Fruit fly (Drosophila melanogaster): ENCODE data around the gene Rev1.

Rev1 gene

DNA sequence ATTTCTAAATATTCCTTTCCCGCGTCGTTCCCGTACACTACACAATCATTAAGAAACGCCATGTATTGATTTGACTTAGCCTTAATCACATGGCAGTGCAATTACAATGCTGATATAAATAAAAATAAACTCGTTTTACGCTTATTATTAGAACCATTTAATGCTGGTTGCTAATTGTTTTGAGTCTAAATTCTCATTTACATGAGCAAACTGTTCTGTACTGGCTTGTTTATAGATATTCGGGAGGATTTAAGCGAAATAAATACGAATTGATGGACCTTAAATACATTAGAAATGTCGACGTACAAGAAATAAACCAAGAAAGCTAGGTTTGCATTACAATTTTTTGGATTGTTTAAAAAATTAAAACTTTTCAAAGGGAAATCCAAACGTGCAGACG is 26.8 kb upstream of the Rev1 start (continued):
- no peak for TF ChIP-seq ind (GFP tag; optimal IDR thresholded peaks at IDR 0.05)
- TF ChIP-seq CG31224 (GFP tag; IDR thresholded peaks at IDR 0.05), result no peak
- no peak for TF ChIP-seq Jarid2 (GFP tag; optimal IDR thresholded peaks at IDR 0.05)
- peak; percentile 43; the same call in 1 of the 3 replicates for TF ChIP-seq CG17361 (GFP tag; IDR thresholded peaks at IDR 0.05)
- TF ChIP-seq GATAe (GFP tag; conservative IDR thresholded peaks at IDR 0.05), result no peak
- TF ChIP-seq Xrp1 (GFP tag; IDR thresholded peaks at IDR 0.05), result no peak
- TF ChIP-seq schlank (tag; optimal IDR thresholded peaks at IDR 0.05), result no peak
- TF ChIP-seq CG9437 (GFP tag; optimal IDR thresholded peaks at IDR 0.05), result peak; percentile 66
- no peak for TF ChIP-seq CG11093 (GFP tag; IDR thresholded peaks at IDR 0.05)
- TF ChIP-seq ato (GFP tag; IDR thresholded peaks at IDR 0.05; ENCODE audit: partially characterized antibody), result no peak

DNA sequence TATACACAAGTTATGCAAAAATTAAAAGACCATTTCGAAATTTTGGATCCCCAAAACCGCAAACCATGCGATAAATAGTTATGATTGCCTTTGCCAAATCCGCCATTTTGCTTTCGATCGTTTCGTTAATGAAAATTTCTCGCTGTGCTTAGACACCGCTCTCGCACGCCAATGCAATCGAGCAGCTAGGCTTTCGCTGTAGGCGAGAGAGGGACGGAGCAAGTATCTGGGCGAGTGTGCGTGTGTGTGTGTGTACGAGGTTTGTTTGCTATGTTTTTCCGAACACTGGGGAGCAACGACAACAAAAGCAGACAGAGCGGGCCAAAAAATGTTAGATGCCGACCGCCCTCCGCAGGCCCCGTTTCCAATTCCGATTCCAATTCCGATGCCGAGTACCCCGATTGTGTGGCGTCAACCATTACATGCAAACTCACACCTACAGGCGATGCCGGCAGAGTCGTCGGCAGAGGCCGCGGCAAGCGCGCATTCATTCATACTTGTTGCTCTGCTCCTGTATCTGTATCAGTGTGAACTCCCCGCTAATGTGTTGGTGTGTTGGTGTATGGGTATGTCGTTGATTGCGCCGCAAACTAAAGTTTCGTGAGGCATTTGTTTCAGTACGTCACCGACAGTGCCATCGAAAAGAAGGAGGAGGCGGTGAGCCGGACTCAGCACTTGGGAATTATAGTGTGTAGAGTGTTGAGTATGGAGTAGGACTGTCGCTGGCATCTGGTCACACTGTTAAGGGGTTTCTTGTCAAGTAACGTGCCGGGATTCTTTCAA is 26.2 kb upstream of the Rev1 start:
- no peak for TF ChIP-seq HHEX (GFP tag; optimal IDR thresholded peaks at IDR 0.05)
- peak; percentile 18 for TF ChIP-seq CG17829 (tag; optimal IDR thresholded peaks at IDR 0.05)
- TF ChIP-seq so (GFP tag; IDR thresholded peaks at IDR 0.05), result peak; percentile 70; the same call in 1 of the 3 replicates
- no peak for TF ChIP-seq D (optimal IDR thresholded peaks at IDR 0.05)
- no peak for TF ChIP-seq D (GFP tag; optimal IDR thresholded peaks at IDR 0.05)
- TF ChIP-seq dpn (GFP tag; optimal IDR thresholded peaks at IDR 0.05), result peak in 1 of 2 experiments; percentile 12
- TF ChIP-seq CG12744 (GFP tag; optimal IDR thresholded peaks at IDR 0.05), result no peak
- no peak for TF ChIP-seq CG17186 (GFP tag; optimal IDR thresholded peaks at IDR 0.05)
- no peak for TF ChIP-seq slou (GFP tag; optimal IDR thresholded peaks at IDR 0.05)
- peak; percentile 50 for TF ChIP-seq Antp (GFP tag; optimal IDR thresholded peaks at IDR 0.05)
- TF ChIP-seq CG2712 (tag; optimal IDR thresholded peaks at IDR 0.05), result peak; percentile 46
- TF ChIP-seq CG5245 (GFP tag; optimal IDR thresholded peaks at IDR 0.05), result no peak
- TF ChIP-seq usp (GFP tag; optimal IDR thresholded peaks at IDR 0.05), result no peak
- TF ChIP-seq nmo (GFP tag; optimal IDR thresholded peaks at IDR 0.05), result peak; percentile 6
- no peak for TF ChIP-seq ac (GFP tag; optimal IDR thresholded peaks at IDR 0.05)
- TF ChIP-seq Gug (GFP tag; IDR thresholded peaks at IDR 0.05), result peak; percentile 76; the same call in 1 of the 4 replicates
- TF ChIP-seq stwl (tag; optimal IDR thresholded peaks at IDR 0.05), result peak; percentile 65
- TF ChIP-seq dan (GFP tag; IDR thresholded peaks at IDR 0.05), result no peak
- TF ChIP-seq CG6683 (GFP tag; optimal IDR thresholded peaks at IDR 0.05), result peak; percentile 38
- peak; percentile 99 for TF ChIP-seq chinmo (GFP tag; IDR thresholded peaks at IDR 0.05; ENCODE audit: partially characterized antibody)
- no peak for TF ChIP-seq CG16779 (GFP tag; IDR thresholded peaks at IDR 0.05)
- TF ChIP-seq CG34376 (GFP tag; optimal IDR thresholded peaks at IDR 0.05), result peak; percentile 95
- TF ChIP-seq NC2α (GFP tag; optimal IDR thresholded peaks at IDR 0.05), result no peak
- no peak for TF ChIP-seq CG3995 (GFP tag; optimal IDR thresholded peaks at IDR 0.05)
- peak; percentile 39 for TF ChIP-seq dmrt99B (tag; optimal IDR thresholded peaks at IDR 0.05)
- peak; percentile 18 for TF ChIP-seq CG2116 (GFP tag; optimal IDR thresholded peaks at IDR 0.05)
- peak; percentile 30; the same call in 1 of the 2 replicates for TF ChIP-seq MBD-R2 (GFP tag; IDR thresholded peaks at IDR 0.05)
- TF ChIP-seq CG10959 (GFP tag; IDR thresholded peaks at IDR 0.05), result peak; percentile 34; the same call in 1 of the 2 replicates
- TF ChIP-seq CG18764 (GFP tag; optimal IDR thresholded peaks at IDR 0.05), result peak; percentile 7
- TF ChIP-seq CG31224 (GFP tag; IDR thresholded peaks at IDR 0.05), result peak; percentile 59
- no peak for TF ChIP-seq toy (GFP tag; IDR thresholded peaks at IDR 0.05)
- TF ChIP-seq abd-A (tag; optimal IDR thresholded peaks at IDR 0.05), result peak; percentile 99
- TF ChIP-seq trem (tag; optimal IDR thresholded peaks at IDR 0.05), result peak; percentile 4
- no peak for TF ChIP-seq fru (optimal IDR thresholded peaks at IDR 0.05)
- TF ChIP-seq CG4282 (GFP tag; optimal IDR thresholded peaks at IDR 0.05), result no peak
- TF ChIP-seq nom (GFP tag; optimal IDR thresholded peaks at IDR 0.05), result peak; percentile 55
- TF ChIP-seq CG2199 (GFP tag; IDR thresholded peaks at IDR 0.05), result peak; percentile 79; the same call in 2 of the 3 replicates
- TF ChIP-seq HmgZ (tag; optimal IDR thresholded peaks at IDR 0.05), result peak; percentile 87
- peak; percentile 72 for TF ChIP-seq Dbx (GFP tag; IDR thresholded peaks at IDR 0.05)
- peak; percentile 51 for TF ChIP-seq CG1603 (tag; optimal IDR thresholded peaks at IDR 0.05)
